Worm (Caenorhabditis elegans) whole organism, L4/young adult: ENCODE data around the gene lips-2.

Experiments
- dao-5 ChIP-seq: sonication (generic microtip); optimal IDR thresholded peaks from 2 replicates; lab custom pipeline; 2016; ENCODE audit warnings: missing genotype, missing genetic modification characterization, moderate library complexity, missing compliant biosample characterization
- him-1 ChIP-seq: sonication (generic microtip); optimal IDR thresholded peaks from 2 replicates; lab custom pipeline; 2016; ENCODE audit warnings: missing genotype, missing genetic modification reagents, missing genetic modification characterization, missing compliant biosample characterization

- TF ChIP-seq him-1 (tag; lab: Kevin White, UChicago) (no peak), dao-5 (tag; lab: Kevin White, UChicago) (no peak)
Observed at ce11 chrX:12270841-12271240, 14.8 kb upstream of the lips-2 start, which contains the start of gene otpl-8.
